Worm (Caenorhabditis elegans): ENCODE measurements around the gene F58H1.6.

F58H1.6 gene

ce11 chrV:11958343-11959291 is 16.2 kb downstream of the F58H1.6 start, which contains the start of gene F58H1.5:
Gene F58H1.5 (plus strand): TSS chrV:11958393.
- no peak for TF ChIP-seq unc-62 (GFP tag; optimal IDR thresholded peaks at IDR 0.05)

- no peak for TF ChIP-seq unc-62 (GFP tag; optimal IDR thresholded peaks at IDR 0.05)
Measured at ce11 chrV:11960084-11960830, 17.8 kb downstream of the F58H1.6 start.

- TF ChIP-seq unc-62 (GFP tag; optimal IDR thresholded peaks at IDR 0.05) = no peak
Measured at ce11 chrV:11960831-11961190, 18.4 kb downstream of the F58H1.6 start.

- no peak for TF ChIP-seq unc-62 (GFP tag; optimal IDR thresholded peaks at IDR 0.05)
Measured at ce11 chrV:11964723-11965122, 22.3 kb downstream of the F58H1.6 start, which contains the start of gene F58H1.7. Gene F58H1.7 (minus strand): TSS chrV:11964823.

ce11 chrV:11975233-11975632 is 32.8 kb downstream of the F58H1.6 start, which contains the start of gene cpr-1:
Gene cpr-1 (plus strand): TSS chrV:11975551.
- TF ChIP-seq unc-62 (GFP tag; optimal IDR thresholded peaks at IDR 0.05) = no peak

- TF ChIP-seq unc-62 (GFP tag; optimal IDR thresholded peaks at IDR 0.05) = no peak
Measured at ce11 chrV:11976734-11977133, 34.3 kb downstream of the F58H1.6 start.

ce11 chrV:11978179-11978578 is 35.8 kb downstream of the F58H1.6 start, which contains the start of gene mif-2:
Gene mif-2 (minus strand): TSS chrV:11978459.
- TF ChIP-seq unc-62 (GFP tag; optimal IDR thresholded peaks at IDR 0.05) = no peak

ce11 chrV:11979673-11980561 is 37.5 kb downstream of the F58H1.6 start, which contains the start of gene snr-4:
Gene snr-4 (minus strand): TSS chrV:11979723.
- no peak for TF ChIP-seq unc-62 (GFP tag; optimal IDR thresholded peaks at IDR 0.05)

ce11 chrV:11982309-11982708 is 39.9 kb downstream of the F58H1.6 start, which contains the start of gene rpt-1:
Gene rpt-1 (minus strand): TSS chrV:11982397.
- no peak for TF ChIP-seq unc-62 (GFP tag; optimal IDR thresholded peaks at IDR 0.05)

- TF ChIP-seq unc-62 (GFP tag; optimal IDR thresholded peaks at IDR 0.05) = no peak
Measured at ce11 chrV:11985384-11985783, 43.0 kb downstream of the F58H1.6 start, which contains the start of gene mans-2. Gene mans-2 (minus strand): TSS chrV:11985484.

- no peak for TF ChIP-seq unc-62 (GFP tag; optimal IDR thresholded peaks at IDR 0.05)
Measured at ce11 chrV:11986078-11986869, 43.8 kb downstream of the F58H1.6 start.

- no peak for TF ChIP-seq unc-62 (GFP tag; optimal IDR thresholded peaks at IDR 0.05)
Measured at ce11 chrV:11989861-11990260, 47.4 kb downstream of the F58H1.6 start.

ce11 chrV:11990511-11991127 is 48.2 kb downstream of the F58H1.6 start:
- TF ChIP-seq unc-62 (GFP tag; optimal IDR thresholded peaks at IDR 0.05) = no peak
